Fruit fly (Drosophila melanogaster): ENCODE data around the gene RfC38.

Gene RfC38

DNA sequence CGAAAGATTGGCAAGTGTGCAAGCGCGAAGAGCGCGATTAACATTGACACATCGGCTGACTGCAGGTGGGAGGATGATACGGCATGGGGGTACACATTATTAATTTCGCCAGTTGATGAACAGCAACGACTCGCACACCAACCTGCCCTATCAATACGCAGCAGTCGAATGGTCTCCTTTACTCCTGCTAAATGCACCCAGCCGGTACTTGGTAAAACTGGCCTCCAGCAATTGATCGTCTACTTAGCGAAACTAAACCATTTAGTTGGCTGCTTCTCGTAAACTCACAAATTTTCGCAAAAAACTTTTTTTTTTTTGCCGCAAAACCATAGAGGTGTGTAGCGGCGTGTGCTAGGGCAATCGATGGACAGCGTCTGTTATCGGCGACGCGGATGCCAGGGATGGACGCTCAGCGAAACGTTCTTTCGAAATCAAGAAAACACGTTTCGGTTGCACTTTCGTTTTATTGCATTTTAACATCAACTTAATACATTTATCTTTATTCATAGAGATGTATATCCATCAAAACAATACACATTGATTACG, 29.9 kb downstream of the RfC38 start, which contains the start of gene Ge-1 (continued):
- TF ChIP-seq CG12104 (GFP tag; optimal IDR thresholded peaks at IDR 0.05) (no peak), Dip2 (GFP tag; IDR thresholded peaks at IDR 0.05) (no peak), nerfin-1 (tag; optimal IDR thresholded peaks at IDR 0.05) (no peak), CG18764 (GFP tag; optimal IDR thresholded peaks at IDR 0.05) (peak; percentile 2), gcm2 (GFP tag; optimal IDR thresholded peaks at IDR 0.05) (no peak), schlank (tag; optimal IDR thresholded peaks at IDR 0.05) (no peak), knrl (GFP tag; IDR thresholded peaks at IDR 0.05; ENCODE audit: partially characterized antibody) (0 out of 3 replicates have a peak, but pooled peaks have one; percentile 31), CG17186 (GFP tag; optimal IDR thresholded peaks at IDR 0.05) (peak; percentile 13), CG4617 (GFP tag; optimal IDR thresholded peaks at IDR 0.05; ENCODE audit: borderline replicate concordance) (peak; percentile 30), run (tag; optimal IDR thresholded peaks at IDR 0.05) (no peak), Ets97D (GFP tag; optimal IDR thresholded peaks at IDR 0.05) (peak; percentile 26), HmgZ (tag; optimal IDR thresholded peaks at IDR 0.05) (peak; percentile 38), CG17829 (tag; optimal IDR thresholded peaks at IDR 0.05) (peak; percentile 25), sqz (GFP tag; optimal IDR thresholded peaks at IDR 0.05) (peak; percentile 80), p53 (GFP tag; optimal IDR thresholded peaks at IDR 0.05) (no peak), vvl (GFP tag; IDR thresholded peaks at IDR 0.05) (no peak), unc-4 (GFP tag; IDR thresholded peaks at IDR 0.05; ENCODE audit: partially characterized antibody) (peak; percentile 49; the same call in 1 of the 2 replicates), CG17361 (GFP tag; IDR thresholded peaks at IDR 0.05) (no peak), CG34224 (GFP tag; IDR thresholded peaks at IDR 0.05; ENCODE audit: partially characterized antibody) (peak; percentile 36), CG7928 (GFP tag; optimal IDR thresholded peaks at IDR 0.05) (peak; percentile 95), CHES-1-like (GFP tag; optimal IDR thresholded peaks at IDR 0.05) (peak; percentile 29), CG4424 (GFP tag; optimal IDR thresholded peaks at IDR 0.05) (peak; percentile 19), tx (GFP tag; optimal IDR thresholded peaks at IDR 0.05) (no peak), CG32772 (GFP tag; IDR thresholded peaks at IDR 0.05) (peak; percentile 79), vnd (GFP tag; IDR thresholded peaks at IDR 0.05; ENCODE audit: partially characterized antibody) (peak; percentile 43; the same call in 1 of the 3 replicates), ftz-f1 (GFP tag; optimal IDR thresholded peaks at IDR 0.05) (peak; percentile 3), CG14710 (tag; optimal IDR thresholded peaks at IDR 0.05) (peak; percentile 34), Adf1 (GFP tag; IDR thresholded peaks at IDR 0.05) (peak; percentile 15; the same call in 1 of the 2 replicates), pfk (GFP tag; optimal IDR thresholded peaks at IDR 0.05) (peak; percentile 30), Ets65A (GFP tag) (peak; percentile 72), CG2116 (GFP tag; optimal IDR thresholded peaks at IDR 0.05) (peak; percentile 67), Dbx (GFP tag; IDR thresholded peaks at IDR 0.05) (peak; percentile 59; the same call in 1 of the 3 replicates), Stat92E (GFP tag; optimal IDR thresholded peaks at IDR 0.05) (no peak), CG13287 (GFP tag; IDR thresholded peaks at IDR 0.05; ENCODE audit: partially characterized antibody) (peak; percentile 69), prd (optimal IDR thresholded peaks at IDR 0.05) (no peak), prd (GFP tag; IDR thresholded peaks at IDR 0.05) (peak; percentile 24; the same call in 1 of the 3 replicates), CkIIα-i1 (GFP tag; IDR thresholded peaks at IDR 0.05) (no peak), phol (tag; optimal IDR thresholded peaks at IDR 0.05) (peak; percentile 5), HLH4C (GFP tag; IDR thresholded peaks at IDR 0.05; ENCODE audit: partially characterized antibody) (peak; percentile 48; the same call in 2 of the 3 replicates), CG14965 (GFP tag; optimal IDR thresholded peaks at IDR 0.05; ENCODE audit: borderline replicate concordance) (no peak), Med (GFP tag) (peak; percentile 76), gsb-n (tag; optimal IDR thresholded peaks at IDR 0.05) (no peak), Xrp1 (GFP tag; IDR thresholded peaks at IDR 0.05) (peak; percentile 38; the same call in 1 of the 2 replicates), MBD-R2 (GFP tag; IDR thresholded peaks at IDR 0.05) (peak; percentile 82), CG34422 (GFP tag; IDR thresholded peaks at IDR 0.05) (peak; percentile 84; the same call in 2 of the 3 replicates), inv (GFP tag; IDR thresholded peaks at IDR 0.05; ENCODE audit: partially characterized antibody) (0 out of 2 replicates have a peak, but pooled peaks have one; percentile 20), CG16813 (GFP tag; IDR thresholded peaks at IDR 0.05; ENCODE audit: partially characterized antibody) (peak; percentile 56; the same call in 2 of the 3 replicates), CG14014 (GFP tag; IDR thresholded peaks at IDR 0.05) (peak; percentile 18; the same call in 1 of the 2 replicates), E2f2 (GFP tag; IDR thresholded peaks at IDR 0.05) (peak; percentile 74)
